Worm (Caenorhabditis elegans) whole organism, young adult: ENCODE results near the gene R04F11.3.

ENCODE experiments used
- F57A8.1 ChIP-seq: fragments of 200-800 bp; sonication (Bioruptor generic); optimal IDR thresholded peaks from 2 replicates; lab custom pipeline; 2018; ENCODE audit warnings: mild to moderate bottlenecking, missing genetic modification characterization, moderate library complexity, missing compliant biosample characterization
- K11D2.4 ChIP-seq: fragments of 200-800 bp; sonication (Bioruptor generic); IDR thresholded peaks from 2 replicates; pipeline ENCODE4 v1.3.6; 2022; ENCODE audit warnings: missing genetic modification reagents, missing genetic modification characterization, missing compliant biosample characterization
- T07F8.4 ChIP-seq: sonication (generic microtip); optimal IDR thresholded peaks from 2 replicates; lab custom pipeline; 2016; ENCODE audit warnings: mild to moderate bottlenecking, missing genetic modification characterization, moderate library complexity, missing compliant biosample characterization
- cebp-1 ChIP-seq, 2 experiments: fragments of 200-800 bp in 1 of 2; sonication (Bioruptor generic) in 1 of 2; sonication (generic microtip) in 1 of 2; IDR thresholded peaks in 1 of 2; optimal IDR thresholded peaks in 1 of 2; 2 replicates each; pipeline versions ENCODE4 v1.3.6 to Lab custom; 2017 to 2022; ENCODE audit warnings: missing compliant biosample characterization in 2 of 2, missing genetic modification characterization in 2 of 2, mild to moderate bottlenecking in 1 of 2, missing genetic modification reagents in 1 of 2, moderate library complexity in 1 of 2
- ceh-27 ChIP-seq: fragments of 200-800 bp; sonication (Bioruptor generic); optimal IDR thresholded peaks from 2 replicates; lab custom pipeline; 2018; ENCODE audit warnings: mild to moderate bottlenecking, missing genetic modification characterization, moderate library complexity, missing compliant biosample characterization
- dox-1 ChIP-seq: fragments of 200-800 bp; sonication (Bioruptor generic); IDR thresholded peaks from 2 replicates; pipeline ENCODE4 v1.3.6; 2022; ENCODE audit warnings: missing genetic modification reagents, missing genetic modification characterization, missing compliant biosample characterization
- egl-18 ChIP-seq: fragments of 200-800 bp; sonication (Bioruptor generic); IDR thresholded peaks from 2 replicates; pipeline ENCODE4 v1.3.6; 2022; ENCODE audit warnings: missing genetic modification reagents, missing genetic modification characterization, missing compliant biosample characterization
- fkh-3 ChIP-seq: sonication (generic microtip); optimal IDR thresholded peaks from 2 replicates; lab custom pipeline; 2016; ENCODE audit warnings: mild to moderate bottlenecking, missing genetic modification characterization, missing compliant biosample characterization
- hmg-1.2 ChIP-seq: fragments of 200-800 bp; sonication (Bioruptor generic); IDR thresholded peaks from 2 replicates; pipeline ENCODE4 v1.3.6; 2022; ENCODE audit warnings: missing genetic modification reagents, missing genetic modification characterization, missing compliant biosample characterization
- lin-54 ChIP-seq: fragments of 200-800 bp; sonication (Bioruptor generic); optimal IDR thresholded peaks from 2 replicates; lab custom pipeline; 2018; ENCODE audit warnings: mild to moderate bottlenecking, missing genetic modification characterization, missing compliant biosample characterization
- pha-4 ChIP-seq: fragments of 150-350 bp; sonication (generic microtip); optimal IDR thresholded peaks from 2 replicates; lab custom pipeline; 2014; ENCODE audit warnings: missing biosample characterization, missing genetic modification reagents, missing genetic modification characterization

- TF ChIP-seq egl-18 (GFP tag; lab: Robert Waterston, UW) = no peak
- no peak for TF ChIP-seq dox-1 (GFP tag; lab: Robert Waterston, UW)
- TF ChIP-seq pha-4 (tag; lab: Kevin White, UChicago) = no peak
- TF ChIP-seq hmg-1.2 (GFP tag; lab: Robert Waterston, UW) = no peak
- TF ChIP-seq lin-54 = no peak
- no peak for TF ChIP-seq K11D2.4 (GFP tag; lab: Robert Waterston, UW)
- no peak for TF ChIP-seq F57A8.1
- no peak for TF ChIP-seq ceh-27 (GFP tag; lab: Kevin White, UChicago)
- no peak for TF ChIP-seq cebp-1 (GFP tag; IDR thresholded peaks at IDR 0.05; lab: Robert Waterston, UW)
- TF ChIP-seq cebp-1 (tag; optimal IDR thresholded peaks at IDR 0.05; lab: Kevin White, UChicago) = no peak
- no peak for TF ChIP-seq fkh-3 (tag; lab: Kevin White, UChicago)
- no peak for TF ChIP-seq T07F8.4 (tag; lab: Kevin White, UChicago)
Measured at ce11 chrV:12295520-12295919, 21.5 kb downstream of the R04F11.3 start.
